Worm (Caenorhabditis elegans): ENCODE results near the gene F44B9.10.

DNA sequence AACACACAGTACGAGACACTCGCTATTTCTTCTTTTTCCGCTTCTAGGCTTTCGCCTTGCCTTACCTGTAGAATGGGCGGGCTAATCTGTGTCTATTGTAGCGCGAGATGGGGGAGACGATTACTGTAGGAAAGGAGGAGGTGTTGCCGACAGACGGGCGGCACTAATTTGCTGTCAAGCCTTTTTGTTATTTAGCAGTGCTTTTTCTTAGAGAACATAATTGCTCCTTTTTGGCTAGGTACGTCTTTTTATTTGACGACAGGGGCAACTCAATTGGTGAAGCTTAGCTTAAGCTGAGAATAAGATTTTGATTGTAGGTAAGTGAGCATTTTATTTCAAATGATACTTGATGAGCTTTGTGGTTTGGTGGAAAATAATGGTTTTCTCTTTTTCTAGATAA is 30.2 kb upstream of the F44B9.10 start:
- TF ChIP-seq pqm-1 (tag; optimal IDR thresholded peaks at IDR 0.05) (no peak), dmd-4 (tag; optimal IDR thresholded peaks at IDR 0.05; ENCODE audit: borderline replicate concordance) (no peak), gmeb-2 (tag; optimal IDR thresholded peaks at IDR 0.05) (no peak), pha-4 (tag; optimal IDR thresholded peaks at IDR 0.05) (no peak), fkh-6 (tag; optimal IDR thresholded peaks at IDR 0.05) (no peak)
